Fruit fly (Drosophila melanogaster) whole organism, embryonic: Measurements from ENCODE around the gene Ir25a.

Experiments used
- Antp ChIP-seq: fragments of 200-800 bp; sonication (Bioruptor generic); optimal IDR thresholded peaks from 3 replicates; lab custom pipeline; 2016; ENCODE audit warnings: missing biosample characterization, missing genetic modification characterization
- CG10209 ChIP-seq: fragments of 200-800 bp; sonication (Bioruptor generic); optimal IDR thresholded peaks from 3 replicates; lab custom pipeline; 2017; ENCODE audit warnings: missing biosample characterization, mild to moderate bottlenecking, missing genetic modification characterization, missing genetic modification reagents
- CG10979 ChIP-seq: fragments of 200-800 bp; sonication (Bioruptor generic); optimal IDR thresholded peaks from 2 replicates; lab custom pipeline; 2018; ENCODE audit warnings: missing biosample characterization, mild to moderate bottlenecking, missing genetic modification characterization, moderate library complexity
- CG11093 ChIP-seq: fragments of 200-800 bp; sonication (Bioruptor generic); IDR thresholded peaks from 3 replicates; pipeline ENCODE4 v1.3.6; 2022; ENCODE audit warnings: missing biosample characterization, missing genetic modification characterization
- CG11456 ChIP-seq: fragments of 200-800 bp; sonication (Bioruptor generic); IDR thresholded peaks from 3 replicates; pipeline ENCODE4 v1.3.6; 2022; ENCODE audit warnings: missing biosample characterization, missing genetic modification characterization
- CG11723 ChIP-seq: fragments of 200-800 bp; sonication (Bioruptor generic); optimal IDR thresholded peaks from 2 replicates; lab custom pipeline; 2017; ENCODE audit warnings: missing biosample characterization, mild to moderate bottlenecking, missing genetic modification characterization
- CG12219 ChIP-seq: fragments of 200-800 bp; sonication (Bioruptor generic); optimal IDR thresholded peaks from 3 replicates; lab custom pipeline; 2018; ENCODE audit warnings: missing biosample characterization, mild to moderate bottlenecking, missing genetic modification characterization
- CG12236 ChIP-seq: fragments of 200-800 bp; sonication (Bioruptor generic); optimal IDR thresholded peaks from 2 replicates; lab custom pipeline; 2016; ENCODE audit warnings: missing biosample characterization, missing genetic modification characterization
- CG12744 ChIP-seq: fragments of 200-800 bp; sonication (Bioruptor generic); optimal IDR thresholded peaks from 2 replicates; lab custom pipeline; 2016; ENCODE audit warnings: missing biosample characterization, missing genetic modification characterization
- CG15479 ChIP-seq: fragments of 200-800 bp; sonication (Bioruptor generic); optimal IDR thresholded peaks from 3 replicates; lab custom pipeline; 2019; ENCODE audit warnings: missing biosample characterization, mild to moderate bottlenecking, missing genetic modification characterization, moderate library complexity
- CG17612 ChIP-seq: fragments of 200-800 bp; sonication (Bioruptor generic); IDR thresholded peaks from 2 replicates; pipeline ENCODE4 v1.3.6; 2022; ENCODE audit warnings: missing biosample characterization, missing genetic modification characterization
- CG18011 ChIP-seq: fragments of 200-800 bp; sonication (Bioruptor generic); optimal IDR thresholded peaks from 2 replicates; lab custom pipeline; 2017; ENCODE audit warnings: missing biosample characterization, missing genetic modification characterization, mild to moderate bottlenecking, moderate library complexity, missing genotype
- CG18619 ChIP-seq: fragments of 200-800 bp; sonication (Bioruptor generic); optimal IDR thresholded peaks from 3 replicates; lab custom pipeline; 2017; ENCODE audit warnings: missing biosample characterization, mild to moderate bottlenecking, missing genetic modification characterization
- CG2129 ChIP-seq: fragments of 200-800 bp; sonication (Bioruptor generic); IDR thresholded peaks from 2 replicates; pipeline ENCODE4 v1.3.6; 2022; ENCODE audit warnings: missing biosample characterization, missing genetic modification characterization; ENCODE audit not compliant: partially characterized antibody
- CG3407 ChIP-seq: fragments of 200-800 bp; sonication (Bioruptor generic); optimal IDR thresholded peaks from 2 replicates; lab custom pipeline; 2018; ENCODE audit warnings: missing biosample characterization, mild to moderate bottlenecking, missing genetic modification characterization
- CG4424 ChIP-seq: fragments of 200-800 bp; sonication (Bioruptor generic); optimal IDR thresholded peaks from 3 replicates; lab custom pipeline; 2016; ENCODE audit warnings: missing biosample characterization, missing genetic modification characterization
- CG6272 ChIP-seq: fragments of 200-800 bp; sonication (Bioruptor generic); IDR thresholded peaks from 2 replicates; pipeline ENCODE4 v1.3.6; 2022; ENCODE audit warnings: missing biosample characterization, missing genetic modification characterization
- CG6689 ChIP-seq: fragments of 200-800 bp; sonication (Bioruptor generic); IDR thresholded peaks from 2 replicates; pipeline ENCODE4 v1.3.6; 2022; ENCODE audit warnings: missing biosample characterization, missing genetic modification characterization
- CG6854 ChIP-seq: fragments of 200-800 bp; sonication (Bioruptor generic); optimal IDR thresholded peaks from 3 replicates; lab custom pipeline; 2017; ENCODE audit warnings: missing biosample characterization, mild to moderate bottlenecking, missing genetic modification characterization
- Camta ChIP-seq: fragments of 200-800 bp; sonication (Bioruptor generic); optimal IDR thresholded peaks from 2 replicates; lab custom pipeline; 2016; ENCODE audit warnings: missing biosample characterization, missing genetic modification characterization
- Chrac-16 ChIP-seq: fragments of 200-800 bp; sonication (Bioruptor generic); optimal IDR thresholded peaks from 3 replicates; lab custom pipeline; 2016; ENCODE audit warnings: missing biosample characterization, missing genetic modification characterization
- D19B ChIP-seq: fragments of 200-800 bp; sonication (Bioruptor generic); optimal IDR thresholded peaks from 2 replicates; lab custom pipeline; 2017; ENCODE audit warnings: missing biosample characterization, mild to moderate bottlenecking, missing genetic modification characterization
- Fer2 ChIP-seq: fragments of 200-800 bp; sonication (Bioruptor generic); optimal IDR thresholded peaks from 2 replicates; lab custom pipeline; 2018; ENCODE audit warnings: missing biosample characterization, mild to moderate bottlenecking, missing genetic modification characterization, moderate library complexity
- Gsc ChIP-seq: fragments of 200-800 bp; sonication (Bioruptor generic); IDR thresholded peaks from 2 replicates; pipeline ENCODE4 v1.3.6; 2022; ENCODE audit warnings: missing biosample characterization, missing genetic modification characterization
- Mes4 ChIP-seq: fragments of 200-800 bp; sonication (Bioruptor generic); optimal IDR thresholded peaks from 2 replicates; lab custom pipeline; 2016; ENCODE audit warnings: missing biosample characterization, missing genetic modification characterization
- NK7.1 ChIP-seq: fragments of 200-800 bp; sonication (Bioruptor generic); optimal IDR thresholded peaks from 3 replicates; lab custom pipeline; 2016; ENCODE audit warnings: missing biosample characterization, missing genetic modification characterization
- Ravus ChIP-seq: fragments of 200-800 bp; sonication (Bioruptor generic); IDR thresholded peaks from 2 replicates; pipeline ENCODE4 v1.3.6; 2022; ENCODE audit warnings: missing biosample characterization, missing genetic modification characterization
- Vsx1 ChIP-seq: fragments of 200-800 bp; sonication (Bioruptor generic); optimal IDR thresholded peaks from 2 replicates; lab custom pipeline; 2017; ENCODE audit warnings: missing biosample characterization, mild to moderate bottlenecking, missing genetic modification characterization, missing genetic modification reagents
- bcd ChIP-seq: fragments of 200-800 bp; sonication (Bioruptor generic); optimal IDR thresholded peaks from 2 replicates; lab custom pipeline; 2017; ENCODE audit warnings: missing biosample characterization, mild to moderate bottlenecking, missing genetic modification characterization
- caup ChIP-seq: fragments of 200-800 bp; sonication (Bioruptor generic); optimal IDR thresholded peaks from 3 replicates; lab custom pipeline; 2017; ENCODE audit warnings: missing biosample characterization, mild to moderate bottlenecking, missing genetic modification characterization, moderate library complexity; ENCODE audit not compliant: severe bottlenecking
- corto ChIP-seq: fragments of 200-800 bp; sonication (Bioruptor generic); optimal IDR thresholded peaks from 2 replicates; lab custom pipeline; 2016; ENCODE audit warnings: missing biosample characterization, mild to moderate bottlenecking, missing genetic modification characterization, moderate library complexity
- emc ChIP-seq: fragments of 200-800 bp; sonication (Bioruptor generic); optimal IDR thresholded peaks from 2 replicates; lab custom pipeline; 2016; ENCODE audit warnings: missing biosample characterization, missing genetic modification characterization
- eyg ChIP-seq: fragments of 200-800 bp; sonication (Bioruptor generic); optimal IDR thresholded peaks from 3 replicates; lab custom pipeline; 2016; ENCODE audit warnings: missing biosample characterization, missing genetic modification characterization
- fd64A ChIP-seq: fragments of 200-800 bp; sonication (Bioruptor generic); optimal IDR thresholded peaks from 3 replicates; lab custom pipeline; 2018; ENCODE audit warnings: missing biosample characterization, mild to moderate bottlenecking, missing genetic modification characterization
- gem ChIP-seq: fragments of 200-800 bp; sonication (Bioruptor generic); optimal IDR thresholded peaks from 2 replicates; lab custom pipeline; 2019; ENCODE audit warnings: missing biosample characterization, mild to moderate bottlenecking, missing genetic modification characterization, moderate library complexity
- ham ChIP-seq: fragments of 200-800 bp; sonication (Bioruptor generic); IDR thresholded peaks from 2 replicates; pipeline ENCODE4 v1.3.6; 2022; ENCODE audit warnings: missing biosample characterization, missing genetic modification characterization
- hbn ChIP-seq: fragments of 200-800 bp; sonication (Bioruptor generic); IDR thresholded peaks from 2 replicates; pipeline ENCODE4 v1.3.6; 2022; ENCODE audit warnings: missing biosample characterization, missing genetic modification characterization; ENCODE audit not compliant: partially characterized antibody
- her ChIP-seq: fragments of 200-800 bp; sonication (Bioruptor generic); optimal IDR thresholded peaks from 2 replicates; lab custom pipeline; 2016; ENCODE audit warnings: missing biosample characterization, missing genetic modification characterization
- jigr1 ChIP-seq: fragments of 200-800 bp; sonication (Bioruptor generic); IDR thresholded peaks from 3 replicates; pipeline ENCODE4 v1.3.6; 2022; ENCODE audit warnings: missing biosample characterization, missing genetic modification characterization
- kay ChIP-seq: fragments of 200-800 bp; sonication (Bioruptor generic); optimal IDR thresholded peaks from 2 replicates; lab custom pipeline; 2016; ENCODE audit warnings: missing biosample characterization, missing genetic modification characterization
- lab ChIP-seq: fragments of 200-800 bp; sonication (Bioruptor generic); optimal IDR thresholded peaks from 3 replicates; lab custom pipeline; 2017; ENCODE audit warnings: missing biosample characterization, missing genetic modification characterization, mild to moderate bottlenecking, moderate library complexity, missing genetic modification reagents
- nerfin-1 ChIP-seq: fragments of 200-800 bp; sonication (Bioruptor generic); optimal IDR thresholded peaks from 3 replicates; lab custom pipeline; 2019; ENCODE audit warnings: missing biosample characterization, mild to moderate bottlenecking, missing genetic modification characterization, moderate library complexity
- nerfin-2 ChIP-seq: fragments of 200-800 bp; sonication (Bioruptor generic); IDR thresholded peaks from 2 replicates; pipeline ENCODE4 v1.3.6; 2022; ENCODE audit warnings: missing biosample characterization, missing genetic modification characterization; ENCODE audit not compliant: partially characterized antibody
- psq ChIP-seq: fragments of 200-800 bp; sonication (Bioruptor generic); optimal IDR thresholded peaks from 2 replicates; lab custom pipeline; 2017; ENCODE audit warnings: missing biosample characterization, missing genetic modification characterization
- ranshi ChIP-seq: fragments of 200-800 bp; sonication (Bioruptor generic); IDR thresholded peaks from 2 replicates; pipeline ENCODE4 v1.3.6; 2022; ENCODE audit warnings: missing biosample characterization, missing genetic modification characterization
- sima ChIP-seq: fragments of 200-800 bp; sonication (Bioruptor generic); optimal IDR thresholded peaks from 2 replicates; lab custom pipeline; 2016; ENCODE audit warnings: missing biosample characterization, missing genetic modification characterization
- tgo ChIP-seq: fragments of 200-800 bp; sonication (Bioruptor generic); IDR thresholded peaks from 3 replicates; pipeline ENCODE4 v1.3.6; 2022; ENCODE audit warnings: missing biosample characterization, missing genetic modification characterization
- vfl ChIP-seq: fragments of 200-800 bp; sonication (Bioruptor generic); optimal IDR thresholded peaks from 2 replicates; lab custom pipeline; 2016; ENCODE audit warnings: missing biosample characterization, missing genetic modification characterization
- yki ChIP-seq: fragments of >200 bp; optimal IDR thresholded peaks from 3 replicates; lab custom pipeline; 2018

Ir25a gene

DNA sequence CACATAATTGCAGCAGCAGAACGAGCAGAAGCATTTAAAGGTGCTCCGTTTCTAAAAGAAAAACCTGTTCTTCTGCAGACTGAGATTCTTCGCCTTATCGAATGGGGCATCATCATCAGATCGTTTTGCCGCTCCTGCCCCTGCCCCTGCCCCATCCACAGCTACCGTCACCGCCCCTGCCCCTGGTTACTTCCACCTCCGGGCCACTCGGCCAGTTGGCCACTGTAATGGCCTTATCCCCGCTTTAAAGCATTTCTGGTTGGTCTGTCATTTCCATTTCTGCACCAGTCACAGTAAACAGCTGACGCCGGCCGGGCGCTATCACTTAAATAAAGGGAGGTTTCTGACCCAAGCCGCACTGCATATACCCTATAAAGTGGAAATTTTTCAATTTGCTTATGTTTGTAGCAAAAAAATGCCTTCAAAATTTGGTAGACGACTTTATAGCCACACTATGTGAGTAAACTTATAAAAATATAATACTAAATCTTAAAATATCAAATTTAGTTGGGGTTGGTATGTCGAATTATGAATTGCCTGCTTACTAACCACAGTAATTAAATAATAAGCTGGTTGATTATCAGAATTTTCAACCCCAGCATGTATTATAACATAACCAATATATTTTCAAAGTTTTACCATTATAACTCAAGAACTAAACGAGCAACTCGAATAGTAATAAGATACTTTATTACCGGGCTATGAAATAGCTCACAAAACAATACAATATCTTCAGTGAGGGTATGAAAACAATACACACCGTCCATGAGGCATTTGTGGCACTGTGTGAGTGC is 24.2 kb downstream of the Ir25a start (continued):
- TF ChIP-seq ranshi (GFP tag; lab: Robert Waterston, UW) (peak; percentile 25; the same call in 1 of the 2 replicates), eyg (no peak), emc (GFP tag; lab: Kevin White, UChicago) (no peak), CG6272 (GFP tag; lab: Robert Waterston, UW) (no peak), Chrac-16 (GFP tag; lab: Kevin White, UChicago) (peak; percentile 75), D19B (GFP tag; lab: Kevin White, UChicago) (peak; percentile 66), nerfin-2 (GFP tag; lab: Robert Waterston, UW) (no peak), lab (peak; percentile 17), CG12744 (GFP tag; lab: Kevin White, UChicago) (no peak), CG3407 (GFP tag; lab: Kevin White, UChicago) (peak; percentile 61), gem (peak; percentile 85), nerfin-1 (no peak), ham (GFP tag; lab: Robert Waterston, UW) (0 out of 2 replicates have a peak, but pooled peaks have one; percentile 21), vfl (no peak), sima (GFP tag; lab: Kevin White, UChicago) (no peak), bcd (GFP tag; lab: Kevin White, UChicago) (peak; percentile 71), Camta (no peak), Antp (GFP tag; lab: Kevin White, UChicago) (no peak), CG17612 (GFP tag; lab: Robert Waterston, UW) (no peak), CG18619 (GFP tag; lab: Kevin White, UChicago) (peak; percentile 81), CG10209 (GFP tag; lab: Kevin White, UChicago) (peak; percentile 82), Vsx1 (GFP tag; lab: Kevin White, UChicago) (no peak), Gsc (no peak), CG11456 (GFP tag; lab: Robert Waterston, UW) (0 out of 3 replicates have a peak, but pooled peaks have one; percentile 58), jigr1 (GFP tag; lab: Robert Waterston, UW) (no peak), yki (lab: Kevin White, UChicago) (no peak), kay (GFP tag; lab: Kevin White, UChicago) (no peak), fd64A (GFP tag; lab: Kevin White, UChicago) (no peak), caup (GFP tag; lab: Kevin White, UChicago) (peak; percentile 68), CG11093 (GFP tag; lab: Robert Waterston, UW) (no peak), CG12219 (GFP tag; lab: Kevin White, UChicago) (peak; percentile 22), CG12236 (GFP tag; lab: Kevin White, UChicago) (no peak), NK7.1 (GFP tag; lab: Kevin White, UChicago) (peak; percentile 3), CG4424 (GFP tag; lab: Kevin White, UChicago) (peak; percentile 58), hbn (GFP tag; lab: Robert Waterston, UW) (no peak), CG18011 (peak; percentile 22), corto (GFP tag; lab: Kevin White, UChicago) (no peak), CG11723 (GFP tag; lab: Kevin White, UChicago) (peak; percentile 70), her (GFP tag; lab: Kevin White, UChicago) (no peak), CG2129 (GFP tag; lab: Robert Waterston, UW) (no peak), CG10979 (tag; lab: Kevin White, UChicago) (peak; percentile 64), Fer2 (peak; percentile 47), tgo (peak; percentile 50; the same call in 2 of the 3 replicates), Mes4 (GFP tag; lab: Kevin White, UChicago) (peak; percentile 9), CG6854 (peak; percentile 24), CG15479 (GFP tag; lab: Kevin White, UChicago) (no peak), CG6689 (GFP tag; lab: Robert Waterston, UW) (no peak; the same call in 1 of the 2 replicates), Ravus (GFP tag; lab: Robert Waterston, UW) (no peak), psq (GFP tag; lab: Kevin White, UChicago) (peak; percentile 30)
